Worm (Caenorhabditis elegans) whole organism, young adult: ENCODE data around the gene gmeb-3.

Experiments
- dpff-1 ChIP-seq: sonication (generic microtip); optimal IDR thresholded peaks from 2 replicates; lab custom pipeline; 2017; ENCODE audit warnings: mild to moderate bottlenecking, missing genetic modification characterization, missing compliant biosample characterization
- ets-4 ChIP-seq: fragments of 200-800 bp; sonication (Bioruptor generic); optimal IDR thresholded peaks from 2 replicates; lab custom pipeline; 2018; ENCODE audit warnings: mild to moderate bottlenecking, missing genetic modification characterization, missing compliant biosample characterization
- snpc-1.3 ChIP-seq: sonication (generic microtip); optimal IDR thresholded peaks from 2 replicates; lab custom pipeline; 2017; ENCODE audit warnings: missing genetic modification characterization, mild to moderate bottlenecking, missing compliant biosample characterization, antibody characterized with exemption, moderate library complexity, missing genotype, missing genetic modification reagents; ENCODE audit not compliant: insufficient read depth

- no peak for TF ChIP-seq ets-4 (GFP tag; lab: Kevin White, UChicago)
- no peak for TF ChIP-seq dpff-1 (tag; lab: Kevin White, UChicago)
- no peak for TF ChIP-seq snpc-1.3
These were observed 40.7 kb downstream of the gmeb-3 start, which contains the start of gene toh-1 for ce11 chrIII:3809008-3809407.
